Worm (Caenorhabditis elegans): ENCODE data around the gene W01A11.1.

Gene W01A11.1

ce11 chrV:6517305-6518224 is 18.5 kb downstream of the W01A11.1 start (continued):
- TF ChIP-seq sup-37 (GFP tag; optimal IDR thresholded peaks at IDR 0.05): no peak
- TF ChIP-seq pax-3 (tag; optimal IDR thresholded peaks at IDR 0.05): no peak
- TF ChIP-seq zag-1 (tag; optimal IDR thresholded peaks at IDR 0.05): no peak

ce11 chrV:6518225-6518396 is 19.1 kb downstream of the W01A11.1 start, which contains the start of gene F46E10.3:
F46E10.3 (plus strand) TSS chrV:6518297.
- TF ChIP-seq efl-1 (optimal IDR thresholded peaks at IDR 0.05) (no peak), efl-1 (GFP tag; optimal IDR thresholded peaks at IDR 0.05 in 1 of 2) (peak in 1 of 2 experiments; percentile 75), isw-1 (GFP tag; IDR thresholded peaks at IDR 0.05) (no peak)

- no peak for TF ChIP-seq sptf-1 (tag; optimal IDR thresholded peaks at IDR 0.05)
- TF ChIP-seq nhr-11 (tag; optimal IDR thresholded peaks at IDR 0.05): no peak
- TF ChIP-seq Y116A8C.19 (tag; optimal IDR thresholded peaks at IDR 0.05; ENCODE audit: borderline replicate concordance): no peak
- no peak for TF ChIP-seq hpl-2 (GFP tag; optimal IDR thresholded peaks at IDR 0.05)
- TF ChIP-seq rnt-1 (tag; optimal IDR thresholded peaks at IDR 0.05): no peak
- no peak for TF ChIP-seq mef-2 (tag; optimal IDR thresholded peaks at IDR 0.05)
- TF ChIP-seq efl-3 (GFP tag; optimal IDR thresholded peaks at IDR 0.05): no peak
- no peak for TF ChIP-seq egl-13 (tag; optimal IDR thresholded peaks at IDR 0.05)
Observed at ce11 chrV:6520385-6521080, 21.5 kb downstream of the W01A11.1 start, which contains the start of the genes F46E10.2 and F46E10.18. F46E10.2 (plus strand) TSS chrV:6520435. F46E10.18 (plus strand) TSS chrV:6521030.

- TF ChIP-seq blmp-1 (tag; optimal IDR thresholded peaks at IDR 0.05) (peak; percentile 56), nhr-77 (tag; optimal IDR thresholded peaks at IDR 0.05) (no peak), nhr-90 (tag; optimal IDR thresholded peaks at IDR 0.05; ENCODE audit: poor library complexity) (no peak), fkh-4 (tag; optimal IDR thresholded peaks at IDR 0.05; ENCODE audit: borderline replicate concordance) (no peak), hpl-2 (GFP tag; optimal IDR thresholded peaks at IDR 0.05) (no peak), nhr-84 (tag; optimal IDR thresholded peaks at IDR 0.05) (no peak), unc-62 (GFP tag; optimal IDR thresholded peaks at IDR 0.05) (no peak), Y116A8C.19 (tag; optimal IDR thresholded peaks at IDR 0.05; ENCODE audit: borderline replicate concordance) (no peak), hlh-17 (GFP tag; optimal IDR thresholded peaks at IDR 0.05; ENCODE audit: borderline replicate concordance) (no peak), elt-2 (tag; optimal IDR thresholded peaks at IDR 0.05) (peak; percentile 72), dpl-1 (GFP tag; optimal IDR thresholded peaks at IDR 0.05) (no peak), mef-2 (tag; optimal IDR thresholded peaks at IDR 0.05) (no peak), ceh-63 (GFP tag; optimal IDR thresholded peaks at IDR 0.05) (no peak), nhr-76 (tag; optimal IDR thresholded peaks at IDR 0.05) (no peak), ama-1 (optimal IDR thresholded peaks at IDR 0.05) (no peak), aha-1 (tag; optimal IDR thresholded peaks at IDR 0.05) (no peak), lin-13 (GFP tag; optimal IDR thresholded peaks at IDR 0.05) (no peak), sup-37 (GFP tag; optimal IDR thresholded peaks at IDR 0.05) (no peak), elt-3 (tag; optimal IDR thresholded peaks at IDR 0.05) (peak in 1 of 6 experiments; percentile 22), nhr-71 (tag; optimal IDR thresholded peaks at IDR 0.05) (no peak), pqm-1 (tag; optimal IDR thresholded peaks at IDR 0.05) (peak; percentile 35), lir-3 (tag; optimal IDR thresholded peaks at IDR 0.05; ENCODE audit: poor library complexity) (no peak), fkh-10 (GFP tag; optimal IDR thresholded peaks at IDR 0.05) (no peak), unc-86 (tag; optimal IDR thresholded peaks at IDR 0.05) (no peak), isw-1 (GFP tag; IDR thresholded peaks at IDR 0.05) (no peak), ceh-90 (tag; optimal IDR thresholded peaks at IDR 0.05) (no peak), nhr-85 (tag) (peak; percentile 70), zag-1 (tag; optimal IDR thresholded peaks at IDR 0.05) (no peak), grh-1 (GFP tag; IDR thresholded peaks at IDR 0.05) (no peak), snpc-4 (tag; optimal IDR thresholded peaks at IDR 0.05) (no peak), tlp-1 (tag; optimal IDR thresholded peaks at IDR 0.05) (no peak), skn-1 (tag; optimal IDR thresholded peaks at IDR 0.05) (no peak), aly-2 (tag; optimal IDR thresholded peaks at IDR 0.05) (no peak), mab-9 (GFP tag; IDR thresholded peaks at IDR 0.05) (no peak), unc-130 (tag; optimal IDR thresholded peaks at IDR 0.05) (no peak), C04F5.9 (tag; optimal IDR thresholded peaks at IDR 0.05) (no peak)
Observed at ce11 chrV:6522879-6523497, 24.0 kb downstream of the W01A11.1 start.
